Worm (Caenorhabditis elegans): ENCODE measurements around the gene R01E6.7.

Gene R01E6.7

ce11 chrX:13584725-13585371, 15.1 kb upstream of the R01E6.7 start, which contains the start of gene unc-84:
Gene unc-84 (plus strand): TSS chrX:13584775.
- TF ChIP-seq F13H6.1 (tag; optimal IDR thresholded peaks at IDR 0.05), result peak; percentile 1
- TF ChIP-seq lin-11 (tag; optimal IDR thresholded peaks at IDR 0.05), result no peak
- no peak for TF ChIP-seq elt-3 (tag; optimal IDR thresholded peaks at IDR 0.05)
- no peak for TF ChIP-seq alr-1 (tag; optimal IDR thresholded peaks at IDR 0.05)
- no peak for TF ChIP-seq lin-39 (tag; optimal IDR thresholded peaks at IDR 0.05)
- no peak for TF ChIP-seq ztf-4 (tag; optimal IDR thresholded peaks at IDR 0.05)
- TF ChIP-seq crh-2 (tag; optimal IDR thresholded peaks at IDR 0.05), result no peak
- no peak for TF ChIP-seq mab-5 (tag; optimal IDR thresholded peaks at IDR 0.05)
- TF ChIP-seq mdl-1 (tag; optimal IDR thresholded peaks at IDR 0.05), result no peak
- no peak for TF ChIP-seq nhr-25 (tag; optimal IDR thresholded peaks at IDR 0.05)
- TF ChIP-seq nhr-11 (tag; optimal IDR thresholded peaks at IDR 0.05), result no peak
- peak; percentile 9 for TF ChIP-seq unc-55 (GFP tag; optimal IDR thresholded peaks at IDR 0.05)
- TF ChIP-seq R02D3.7 (tag; optimal IDR thresholded peaks at IDR 0.05), result no peak
- TF ChIP-seq nhr-10 (tag; optimal IDR thresholded peaks at IDR 0.05), result no peak
- no peak for TF ChIP-seq nhr-23 (tag; optimal IDR thresholded peaks at IDR 0.05)
- TF ChIP-seq peb-1 (tag; optimal IDR thresholded peaks at IDR 0.05), result no peak
- no peak for TF ChIP-seq sem-4 (tag; optimal IDR thresholded peaks at IDR 0.05)
- peak; percentile 2 for TF ChIP-seq C34F6.9 (tag; optimal IDR thresholded peaks at IDR 0.05)
- no peak for TF ChIP-seq fos-1 (tag; optimal IDR thresholded peaks at IDR 0.05)
- TF ChIP-seq Y55F3AM.14 (GFP tag; optimal IDR thresholded peaks at IDR 0.05), result no peak
- peak; percentile 55 for TF ChIP-seq gmeb-1 (tag; optimal IDR thresholded peaks at IDR 0.05)
- TF ChIP-seq ztf-11 (tag; optimal IDR thresholded peaks at IDR 0.05), result no peak

ce11 chrX:13583895-13584344, 14.2 kb upstream of the R01E6.7 start:
- TF ChIP-seq ceh-16 (tag; optimal IDR thresholded peaks at IDR 0.05) (peak; percentile 73), nhr-129 (tag; optimal IDR thresholded peaks at IDR 0.05) (peak; percentile 62), sma-9 (GFP tag; optimal IDR thresholded peaks at IDR 0.05) (no peak), sma-9 (tag; optimal IDR thresholded peaks at IDR 0.05) (no peak), mab-5 (tag; optimal IDR thresholded peaks at IDR 0.05) (peak; percentile 32), fos-1 (tag; optimal IDR thresholded peaks at IDR 0.05) (peak; percentile 40), nhr-25 (tag; optimal IDR thresholded peaks at IDR 0.05) (peak; percentile 73), lin-11 (tag; optimal IDR thresholded peaks at IDR 0.05) (peak; percentile 48), F13H6.1 (tag; optimal IDR thresholded peaks at IDR 0.05) (peak; percentile 65), unc-55 (GFP tag; optimal IDR thresholded peaks at IDR 0.05) (peak; percentile 11), nhr-23 (tag; optimal IDR thresholded peaks at IDR 0.05) (no peak), ztf-1 (GFP tag; conservative IDR thresholded peaks at IDR 0.05) (no peak), sem-4 (tag; optimal IDR thresholded peaks at IDR 0.05) (peak; percentile 62), lsy-2 (tag; optimal IDR thresholded peaks at IDR 0.05) (peak in 1 of 2 experiments; percentile 12)

DNA sequence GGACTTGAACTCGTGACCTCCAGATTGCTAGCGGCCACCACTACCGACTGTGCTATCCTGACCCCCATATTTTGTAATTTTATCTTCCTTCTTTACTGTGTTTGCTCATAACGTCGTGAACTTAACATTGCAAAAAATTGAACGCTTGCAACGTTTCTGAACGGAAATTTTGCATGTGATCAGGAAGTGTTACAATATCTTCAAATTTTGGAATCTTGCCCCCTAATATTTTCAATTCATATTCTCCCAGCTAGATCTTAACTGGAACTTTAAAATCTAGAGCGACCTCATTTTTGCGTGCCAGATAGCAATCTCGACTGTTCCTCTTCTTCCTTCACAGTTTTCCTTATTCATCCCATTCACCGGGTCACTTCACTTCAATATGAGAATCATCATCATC, 12.1 kb upstream of the R01E6.7 start, which contains the start of gene F54B11.10:
F54B11.10 (plus strand) TSS at position 301 of the 400 bp plus-strand sequence.
- TF ChIP-seq ztf-1 (GFP tag; conservative IDR thresholded peaks at IDR 0.05), result no peak
- no peak for TF ChIP-seq mdl-1 (tag; optimal IDR thresholded peaks at IDR 0.05)
- TF ChIP-seq sma-3 (GFP tag; optimal IDR thresholded peaks at IDR 0.05), result no peak
- TF ChIP-seq nhr-129 (tag; optimal IDR thresholded peaks at IDR 0.05), result no peak
- TF ChIP-seq elt-3 (tag; optimal IDR thresholded peaks at IDR 0.05), result no peak
- TF ChIP-seq nhr-11 (tag; optimal IDR thresholded peaks at IDR 0.05), result no peak
- no peak for TF ChIP-seq aly-2 (tag; optimal IDR thresholded peaks at IDR 0.05)
- TF ChIP-seq nhr-77 (tag; optimal IDR thresholded peaks at IDR 0.05), result no peak
- no peak for TF ChIP-seq unc-62 (GFP tag; optimal IDR thresholded peaks at IDR 0.05)
- TF ChIP-seq lin-13 (GFP tag; optimal IDR thresholded peaks at IDR 0.05), result no peak

ce11 chrX:13578483-13578882, 8.7 kb upstream of the R01E6.7 start, which contains the start of gene F54B11.11:
Gene F54B11.11 (plus strand): TSS chrX:13578783.
- TF ChIP-seq gmeb-1 (tag; optimal IDR thresholded peaks at IDR 0.05) (no peak), mbf-1 (tag; optimal IDR thresholded peaks at IDR 0.05) (no peak), lin-11 (tag; optimal IDR thresholded peaks at IDR 0.05) (no peak), ztf-4 (tag; optimal IDR thresholded peaks at IDR 0.05) (no peak), ceh-16 (tag; optimal IDR thresholded peaks at IDR 0.05) (no peak), nhr-6 (tag; optimal IDR thresholded peaks at IDR 0.05) (no peak), unc-39 (tag; optimal IDR thresholded peaks at IDR 0.05) (no peak), R02D3.7 (tag; optimal IDR thresholded peaks at IDR 0.05) (no peak), fos-1 (tag; optimal IDR thresholded peaks at IDR 0.05) (no peak), nhr-11 (tag; optimal IDR thresholded peaks at IDR 0.05) (no peak), ztf-11 (tag; optimal IDR thresholded peaks at IDR 0.05) (no peak), C34F6.9 (tag; optimal IDR thresholded peaks at IDR 0.05) (no peak), lin-39 (tag; optimal IDR thresholded peaks at IDR 0.05) (no peak), alr-1 (tag; optimal IDR thresholded peaks at IDR 0.05) (no peak)

Measured in whole organism, L2 larva.